Worm (Caenorhabditis elegans) whole organism, mixed stage, embryonic: ENCODE data around the gene C13G3.1.

Source experiments
- blmp-1 ChIP-seq: fragments of 150-350 bp; optimal IDR thresholded peaks from 2 replicates; lab custom pipeline; 2014; ENCODE audit warnings: missing biosample characterization, missing genetic modification characterization
- ceh-39 ChIP-seq: fragments of 150-350 bp; optimal IDR thresholded peaks from 2 replicates; lab custom pipeline; 2014; ENCODE audit warnings: missing biosample characterization, missing genetic modification characterization
- ceh-43 ChIP-seq: fragments of 200-800 bp; sonication (Bioruptor generic); optimal IDR thresholded peaks from 2 replicates; lab custom pipeline; 2018; ENCODE audit warnings: mild to moderate bottlenecking, missing genetic modification characterization, moderate library complexity, missing compliant biosample characterization
- ceh-83 ChIP-seq: fragments of 200-800 bp; sonication (Bioruptor generic); optimal IDR thresholded peaks from 2 replicates; lab custom pipeline; 2018; ENCODE audit warnings: mild to moderate bottlenecking, missing genetic modification characterization, missing compliant biosample characterization
- ces-1 ChIP-seq: fragments of 150-350 bp; optimal IDR thresholded peaks from 2 replicates; lab custom pipeline; 2014; ENCODE audit warnings: missing biosample characterization, missing genetic modification reagents, missing genetic modification characterization
- drap-1 ChIP-seq: fragments of 200-800 bp; sonication (Bioruptor generic); optimal IDR thresholded peaks from 3 replicates; lab custom pipeline; 2018; ENCODE audit warnings: mild to moderate bottlenecking, missing genetic modification characterization, missing compliant biosample characterization
- elt-1 ChIP-seq: sonication (generic microtip); optimal IDR thresholded peaks from 2 replicates; lab custom pipeline; 2017; ENCODE audit warnings: missing genetic modification characterization, mild to moderate bottlenecking, missing compliant biosample characterization, antibody characterized with exemption, moderate library complexity, borderline replicate concordance; ENCODE audit not compliant: insufficient read depth
- flh-1 ChIP-seq: fragments of 200-800 bp; sonication (Bioruptor generic); optimal IDR thresholded peaks from 2 replicates; lab custom pipeline; 2018; ENCODE audit warnings: mild to moderate bottlenecking, missing genetic modification characterization, moderate library complexity, missing compliant biosample characterization
- ham-2 ChIP-seq: fragments of 200-800 bp; sonication (Bioruptor generic); optimal IDR thresholded peaks from 2 replicates; lab custom pipeline; 2018; ENCODE audit warnings: mild to moderate bottlenecking, missing genetic modification characterization, missing compliant biosample characterization
- lin-13 ChIP-seq: fragments of 150-350 bp; optimal IDR thresholded peaks from 2 replicates; lab custom pipeline; 2014; ENCODE audit warnings: missing biosample characterization, missing genetic modification characterization
- lin-32 ChIP-seq: fragments of 200-800 bp; sonication (Bioruptor generic); optimal IDR thresholded peaks from 2 replicates; lab custom pipeline; 2018; ENCODE audit warnings: mild to moderate bottlenecking, missing genetic modification characterization, missing compliant biosample characterization
- lsy-2 ChIP-seq: fragments of 150-350 bp; optimal IDR thresholded peaks from 2 replicates; lab custom pipeline; 2014; ENCODE audit warnings: missing biosample characterization, missing genetic modification characterization
- mep-1 ChIP-seq: fragments of 150-350 bp; optimal IDR thresholded peaks from 2 replicates; lab custom pipeline; 2017; ENCODE audit warnings: missing biosample characterization, missing genetic modification reagents, missing genetic modification characterization, inconsistent platforms
- mls-2 ChIP-seq: sonication (generic microtip); optimal IDR thresholded peaks from 2 replicates; lab custom pipeline; 2016; ENCODE audit warnings: mild to moderate bottlenecking, missing genetic modification characterization, moderate library complexity, missing compliant biosample characterization
- nhr-2 ChIP-seq: fragments of 150-350 bp; optimal IDR thresholded peaks from 2 replicates; lab custom pipeline; 2014; ENCODE audit warnings: missing biosample characterization, missing genetic modification characterization
- nhr-237 ChIP-seq: fragments of 150-350 bp; optimal IDR thresholded peaks from 2 replicates; lab custom pipeline; 2014; ENCODE audit warnings: missing biosample characterization, missing genetic modification characterization
- nhr-28 ChIP-seq: fragments of 150-350 bp; optimal IDR thresholded peaks from 2 replicates; lab custom pipeline; 2014; ENCODE audit warnings: missing biosample characterization, missing genetic modification characterization
- pha-4 ChIP-seq: fragments of 150-350 bp; optimal IDR thresholded peaks from 2 replicates; lab custom pipeline; 2018; ENCODE audit warnings: missing biosample characterization, missing genetic modification reagents, missing genetic modification characterization
- sem-2 ChIP-seq: fragments of 200-800 bp; sonication (Bioruptor generic); optimal IDR thresholded peaks from 2 replicates; lab custom pipeline; 2018; ENCODE audit warnings: mild to moderate bottlenecking, missing genetic modification characterization, missing compliant biosample characterization
- snpc-4 ChIP-seq: fragments of 150-350 bp; optimal IDR thresholded peaks from 2 replicates; lab custom pipeline; 2014; ENCODE audit warnings: missing biosample characterization, missing genetic modification characterization
- sptf-1 ChIP-seq: sonication (generic microtip); optimal IDR thresholded peaks from 2 replicates; lab custom pipeline; 2017; ENCODE audit warnings: mild to moderate bottlenecking, missing genetic modification characterization, moderate library complexity, missing compliant biosample characterization
- tbx-8 ChIP-seq: fragments of 200-800 bp; sonication (Bioruptor generic); optimal IDR thresholded peaks from 2 replicates; lab custom pipeline; 2018; ENCODE audit warnings: mild to moderate bottlenecking, missing genetic modification characterization, moderate library complexity, missing compliant biosample characterization
- unc-39 ChIP-seq: fragments of 150-350 bp; optimal IDR thresholded peaks from 2 replicates; lab custom pipeline; 2014; ENCODE audit warnings: missing biosample characterization, missing genetic modification characterization
- unc-62 ChIP-seq: fragments of 150-350 bp; optimal IDR thresholded peaks from 2 replicates; lab custom pipeline; 2014; ENCODE audit warnings: missing biosample characterization, missing genetic modification reagents, missing genetic modification characterization
- zip-8 ChIP-seq: fragments of 150-350 bp; optimal IDR thresholded peaks from 2 replicates; lab custom pipeline; 2014; ENCODE audit warnings: missing biosample characterization, missing genetic modification characterization
- ztf-11 ChIP-seq: fragments of 150-350 bp; optimal IDR thresholded peaks from 2 replicates; lab custom pipeline; 2014; ENCODE audit warnings: missing biosample characterization, missing genetic modification characterization

C13G3.1 gene

ce11 chrV:11056484-11056883 lies 44.2 kb upstream of the C13G3.1 start:
- TF ChIP-seq unc-62 (GFP tag; lab: Kevin White, UChicago) (no peak), tbx-8 (GFP tag; lab: Kevin White, UChicago) (no peak), ces-1 (no peak), ceh-83 (GFP tag; lab: Kevin White, UChicago) (no peak), flh-1 (GFP tag; lab: Kevin White, UChicago) (no peak), ztf-11 (no peak), lsy-2 (tag; lab: Kevin White, UChicago) (no peak), unc-39 (tag; lab: Kevin White, UChicago) (no peak), sem-2 (GFP tag; lab: Kevin White, UChicago) (no peak), pha-4 (no peak)

ce11 chrV:11053827-11054226 lies 41.6 kb upstream of the C13G3.1 start, which contains the start of gene T04C12.7:
TSS of gene T04C12.7 (plus strand) at chrV:11054127.
- TF ChIP-seq nhr-237 (tag; lab: Kevin White, UChicago) = no peak
- no peak for TF ChIP-seq zip-8 (tag; lab: Kevin White, UChicago)
- TF ChIP-seq unc-62 (GFP tag; lab: Kevin White, UChicago) = no peak
- no peak for TF ChIP-seq lin-32 (GFP tag; lab: Kevin White, UChicago)
- no peak for TF ChIP-seq sptf-1 (tag; lab: Kevin White, UChicago)
- TF ChIP-seq blmp-1 (tag; lab: Kevin White, UChicago) = no peak
- TF ChIP-seq nhr-2 = no peak
- TF ChIP-seq mls-2 (tag; lab: Kevin White, UChicago) = no peak
- no peak for TF ChIP-seq mep-1 (tag; lab: Kevin White, UChicago)
- no peak for TF ChIP-seq pha-4
- TF ChIP-seq ces-1 = no peak

- no peak for TF ChIP-seq nhr-237 (tag; lab: Kevin White, UChicago)
- TF ChIP-seq pha-4 = no peak
These were observed 39.7 kb upstream of the C13G3.1 start, which contains the start of gene T04C12.33 for ce11 chrV:11051921-11052320. TSS of gene T04C12.33 (plus strand) at chrV:11052221.

- TF ChIP-seq unc-39 (tag; lab: Kevin White, UChicago) (no peak), unc-62 (GFP tag; lab: Kevin White, UChicago) (no peak), flh-1 (GFP tag; lab: Kevin White, UChicago) (no peak), ceh-39 (tag; lab: Kevin White, UChicago) (no peak), mep-1 (tag; lab: Kevin White, UChicago) (no peak), nhr-2 (no peak), ces-1 (no peak), nhr-28 (tag; lab: Kevin White, UChicago) (no peak), ceh-83 (GFP tag; lab: Kevin White, UChicago) (no peak), sptf-1 (tag; lab: Kevin White, UChicago) (no peak), pha-4 (no peak), nhr-237 (tag; lab: Kevin White, UChicago) (no peak), lin-13 (tag; lab: Kevin White, UChicago) (no peak), drap-1 (GFP tag; lab: Kevin White, UChicago) (no peak), tbx-8 (GFP tag; lab: Kevin White, UChicago) (no peak), ceh-43 (GFP tag; lab: Kevin White, UChicago) (no peak), ham-2 (no peak), zip-8 (tag; lab: Kevin White, UChicago) (no peak)
These were observed 36.4 kb upstream of the C13G3.1 start, which contains the start of gene srh-74 for ce11 chrV:11048678-11049077. TSS of gene srh-74 (minus strand) at chrV:11048778.

- no peak for TF ChIP-seq elt-1 (tag; lab: Kevin White, UChicago)
- TF ChIP-seq snpc-4 (tag; lab: Kevin White, UChicago) = no peak
- TF ChIP-seq, all 35 proteins: peak for 0
These were observed 34.5 kb upstream of the C13G3.1 start, which contains the start of gene dhs-18 for ce11 chrV:11046730-11047129. TSS of gene dhs-18 (minus strand) at chrV:11046833.

ce11 chrV:11043767-11044166 lies 31.5 kb upstream of the C13G3.1 start, which contains the start of gene C45B11.6:
TSS of gene C45B11.6 (plus strand) at chrV:11044067.
- no peak for TF ChIP-seq pha-4
- TF ChIP-seq nhr-2 = peak; percentile 28

ce11 chrV:11042538-11042937 lies 30.3 kb upstream of the C13G3.1 start, which contains the start of gene C45B11.2:
TSS of gene C45B11.2 (plus strand) at chrV:11042710.
- TF ChIP-seq sem-2 (GFP tag; lab: Kevin White, UChicago) (no peak), elt-1 (tag; lab: Kevin White, UChicago) (no peak), ceh-39 (tag; lab: Kevin White, UChicago) (no peak), lsy-2 (tag; lab: Kevin White, UChicago) (no peak), ztf-11 (no peak), ceh-43 (GFP tag; lab: Kevin White, UChicago) (no peak), ces-1 (no peak)
